Worm (Caenorhabditis elegans) whole organism, L3 larva: Measurements from ENCODE around the gene nas-33.

Source experiments
- ZK546.5 ChIP-seq: sonication (generic microtip); optimal IDR thresholded peaks from 2 replicates; lab custom pipeline; 2017; ENCODE audit warnings: missing biosample characterization, missing genetic modification characterization
- ceh-82 ChIP-seq: fragments of 150-350 bp; optimal IDR thresholded peaks from 2 replicates; lab custom pipeline; 2014; ENCODE audit warnings: missing biosample characterization, missing genetic modification characterization
- egl-27 ChIP-seq: sonication (generic microtip); optimal IDR thresholded peaks from 4 replicates; lab custom pipeline; 2017; ENCODE audit warnings: missing biosample characterization, missing genetic modification reagents, missing genetic modification characterization
- jun-1 ChIP-seq: fragments of 150-350 bp; optimal IDR thresholded peaks from 2 replicates; lab custom pipeline; 2014; ENCODE audit warnings: missing biosample characterization, missing genetic modification reagents, missing genetic modification characterization
- lin-15B ChIP-seq: fragments of 150-350 bp; optimal IDR thresholded peaks from 2 replicates; lab custom pipeline; 2014; ENCODE audit warnings: missing biosample characterization, missing genetic modification characterization
- mml-1 ChIP-seq: fragments of 150-350 bp; sonication (generic microtip); optimal IDR thresholded peaks from 3 replicates; lab custom pipeline; 2014; ENCODE audit warnings: missing biosample characterization, missing genetic modification characterization
- nhr-237 ChIP-seq: fragments of 150-350 bp; optimal IDR thresholded peaks from 2 replicates; lab custom pipeline; 2014; ENCODE audit warnings: missing biosample characterization, missing genetic modification characterization
- snpc-4 ChIP-seq: fragments of 150-350 bp; optimal IDR thresholded peaks from 2 replicates; lab custom pipeline; 2014; ENCODE audit warnings: missing biosample characterization, missing genetic modification characterization
- tbx-2 ChIP-seq: sonication (generic microtip); optimal IDR thresholded peaks from 2 replicates; lab custom pipeline; 2016; ENCODE audit warnings: mild to moderate bottlenecking, missing genetic modification characterization, missing compliant biosample characterization
- unc-39 ChIP-seq: sonication (generic microtip); optimal IDR thresholded peaks from 4 replicates; lab custom pipeline; 2017; ENCODE audit warnings: missing biosample characterization, missing genetic modification characterization

DNA sequence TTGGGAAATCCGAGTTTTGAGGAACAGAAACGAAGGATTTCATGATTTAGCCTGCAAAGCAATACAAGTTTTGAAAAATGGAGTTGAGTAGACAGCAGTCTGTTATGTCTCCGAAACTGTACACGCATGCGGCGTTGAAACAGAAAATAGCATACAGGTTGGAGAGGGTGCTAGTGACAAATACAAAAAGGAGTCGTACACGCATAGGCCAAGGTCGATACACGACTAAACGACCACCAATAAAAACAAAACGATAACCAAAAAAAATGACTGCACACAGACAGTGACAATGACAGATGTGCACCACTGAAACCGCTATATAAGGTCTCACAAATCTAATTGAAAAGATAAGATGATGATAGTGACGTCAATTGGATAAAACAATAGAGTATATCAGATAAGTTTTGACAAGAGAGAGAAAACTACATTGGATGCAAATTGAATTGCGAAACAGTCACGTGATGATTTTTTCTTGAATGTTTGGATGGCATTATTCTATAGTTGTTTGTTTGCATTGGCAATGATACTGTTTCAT, 6.1 kb downstream of the nas-33 start, which contains the start of gene fah-1:
- TF ChIP-seq egl-27 (tag; lab: Kevin White, UChicago) (no peak), lin-15B (no peak), jun-1 (tag; lab: Kevin White, UChicago) (peak; percentile 55), snpc-4 (tag; lab: Kevin White, UChicago) (no peak), ceh-82 (tag; lab: Kevin White, UChicago) (no peak), nhr-237 (tag; lab: Kevin White, UChicago) (no peak), tbx-2 (tag; lab: Kevin White, UChicago) (no peak), unc-39 (tag; lab: Kevin White, UChicago) (no peak), ZK546.5 (no peak), mml-1 (tag; lab: Kevin White, UChicago) (no peak)
